Fruit fly (Drosophila melanogaster): Measurements from ENCODE around the gene BicD.

BicD gene

DNA sequence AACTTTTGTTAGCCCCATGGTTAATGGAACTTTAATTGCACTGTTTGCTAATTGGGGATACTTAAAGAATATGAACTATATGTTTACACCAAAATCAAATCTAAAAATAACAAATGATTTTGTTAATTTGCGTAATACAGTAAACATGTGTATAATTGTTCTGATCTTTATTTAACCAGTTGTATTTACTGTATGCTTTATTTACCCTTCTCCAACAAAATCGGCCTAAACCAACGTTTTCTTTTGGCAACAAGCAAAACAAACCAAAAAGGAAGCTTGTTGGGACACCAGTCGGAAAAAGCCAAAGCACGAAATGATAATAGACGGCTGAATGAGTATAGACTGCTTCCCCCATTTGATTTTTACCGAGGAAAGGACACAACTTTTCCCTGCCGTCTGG lies 2.4 kb downstream of the BicD start (continued):
- TF ChIP-seq CG4707 (GFP tag; optimal IDR thresholded peaks at IDR 0.05) (no peak), CG15601 (tag; optimal IDR thresholded peaks at IDR 0.05) (no peak), Atf-2 (GFP tag; optimal IDR thresholded peaks at IDR 0.05) (no peak), NC2α (GFP tag; optimal IDR thresholded peaks at IDR 0.05) (no peak), CG15011 (GFP tag; optimal IDR thresholded peaks at IDR 0.05) (peak; percentile 78), da (GFP tag; optimal IDR thresholded peaks at IDR 0.05) (no peak), ken (GFP tag; IDR thresholded peaks at IDR 0.05) (no peak), Ravus (GFP tag; IDR thresholded peaks at IDR 0.05) (no peak), oc (tag; optimal IDR thresholded peaks at IDR 0.05) (no peak), wor (GFP tag; IDR thresholded peaks at IDR 0.05) (no peak), Med (GFP tag) (peak; percentile 93), CG10267 (tag; optimal IDR thresholded peaks at IDR 0.05) (no peak), bsh (GFP tag; optimal IDR thresholded peaks at IDR 0.05) (no peak), CG10321 (GFP tag; IDR thresholded peaks at IDR 0.05) (no peak), sc (optimal IDR thresholded peaks at IDR 0.05) (no peak), sc (GFP tag; optimal IDR thresholded peaks at IDR 0.05) (no peak), CG17568 (GFP tag; optimal IDR thresholded peaks at IDR 0.05) (peak; percentile 70), row (GFP tag; IDR thresholded peaks at IDR 0.05) (no peak), Kr (GFP tag; optimal IDR thresholded peaks at IDR 0.05) (no peak), schlank (tag; optimal IDR thresholded peaks at IDR 0.05) (peak; percentile 86), nerfin-2 (GFP tag; IDR thresholded peaks at IDR 0.05; ENCODE audit: partially characterized antibody) (no peak), gem (tag; optimal IDR thresholded peaks at IDR 0.05) (no peak), pros (GFP tag; optimal IDR thresholded peaks at IDR 0.05) (no peak), CG2678 (tag; optimal IDR thresholded peaks at IDR 0.05) (peak; percentile 83), p53 (GFP tag; optimal IDR thresholded peaks at IDR 0.05) (no peak), Lim3 (GFP tag; IDR thresholded peaks at IDR 0.05) (no peak), CG3995 (GFP tag; optimal IDR thresholded peaks at IDR 0.05) (peak; percentile 36), CG5180 (GFP tag; optimal IDR thresholded peaks at IDR 0.05) (no peak), sim (GFP tag; IDR thresholded peaks at IDR 0.05) (no peak), Myb (GFP tag; optimal IDR thresholded peaks at IDR 0.05) (peak; percentile 35), CG14965 (GFP tag; optimal IDR thresholded peaks at IDR 0.05; ENCODE audit: borderline replicate concordance) (no peak), Ada2b (GFP tag; IDR thresholded peaks at IDR 0.05) (no peak), GATAe (GFP tag; conservative IDR thresholded peaks at IDR 0.05) (no peak), Nf-YC (tag; optimal IDR thresholded peaks at IDR 0.05) (no peak), CG1233 (GFP tag; optimal IDR thresholded peaks at IDR 0.05) (peak; percentile 64), CG33557 (GFP tag; optimal IDR thresholded peaks at IDR 0.05) (no peak), caup (GFP tag; optimal IDR thresholded peaks at IDR 0.05; ENCODE audit: severe bottlenecking) (peak; percentile 94), Meics (GFP tag; optimal IDR thresholded peaks at IDR 0.05) (peak; percentile 84), Drgx (GFP tag; IDR thresholded peaks at IDR 0.05) (no peak), Camta (GFP tag; optimal IDR thresholded peaks at IDR 0.05) (peak; percentile 42), gsb-n (tag; optimal IDR thresholded peaks at IDR 0.05) (no peak), knrl (GFP tag; IDR thresholded peaks at IDR 0.05; ENCODE audit: partially characterized antibody) (no peak), CG11560 (tag; IDR thresholded peaks at IDR 0.05) (no peak; the same call in 2 of the 3 replicates), Trl (optimal IDR thresholded peaks at IDR 0.05) (no peak), Trl (GFP tag; optimal IDR thresholded peaks at IDR 0.05) (peak; percentile 74), CG7556 (GFP tag; optimal IDR thresholded peaks at IDR 0.05) (peak; percentile 52), gro (GFP tag; optimal IDR thresholded peaks at IDR 0.05) (peak; percentile 93), Eip74EF (GFP tag; optimal IDR thresholded peaks at IDR 0.05) (no peak), zfh1 (GFP tag; IDR thresholded peaks at IDR 0.05) (no peak), grau (tag; optimal IDR thresholded peaks at IDR 0.05) (peak; percentile 54), nerfin-1 (tag; optimal IDR thresholded peaks at IDR 0.05) (no peak), Hey (tag; optimal IDR thresholded peaks at IDR 0.05) (peak; percentile 43)

Data from whole organism, embryonic.